Fruit fly (Drosophila melanogaster) whole organism, embryonic: ENCODE data around the gene EMC5.

ENCODE experiments used
- Adf1 ChIP-seq: fragments of 200-800 bp; sonication (Bioruptor generic); IDR thresholded peaks from 2 replicates; pipeline ENCODE4 v1.3.6; 2022; ENCODE audit warnings: missing biosample characterization, missing genetic modification characterization
- Antp ChIP-seq: fragments of 200-800 bp; sonication (Bioruptor generic); optimal IDR thresholded peaks from 3 replicates; lab custom pipeline; 2016; ENCODE audit warnings: missing biosample characterization, missing genetic modification characterization
- CG10543 ChIP-seq: fragments of 200-800 bp; sonication (Bioruptor generic); optimal IDR thresholded peaks from 3 replicates; lab custom pipeline; 2017; ENCODE audit warnings: missing biosample characterization, mild to moderate bottlenecking, missing genetic modification characterization, moderate library complexity
- CG10979 ChIP-seq: fragments of 200-800 bp; sonication (Bioruptor generic); optimal IDR thresholded peaks from 2 replicates; lab custom pipeline; 2018; ENCODE audit warnings: missing biosample characterization, mild to moderate bottlenecking, missing genetic modification characterization, moderate library complexity
- CG11398 ChIP-seq: fragments of 200-800 bp; sonication (Bioruptor generic); optimal IDR thresholded peaks from 2 replicates; lab custom pipeline; 2016; ENCODE audit warnings: missing biosample characterization, missing genetic modification characterization
- CG12942 ChIP-seq: fragments of 200-800 bp; sonication (Bioruptor generic); optimal IDR thresholded peaks from 3 replicates; lab custom pipeline; 2016; ENCODE audit warnings: missing biosample characterization, missing genetic modification characterization
- CG13287 ChIP-seq: fragments of 200-800 bp; sonication (Bioruptor generic); IDR thresholded peaks from 2 replicates; pipeline ENCODE4 v1.3.6; 2022; ENCODE audit warnings: missing biosample characterization, missing genetic modification characterization; ENCODE audit not compliant: partially characterized antibody
- CG13296 ChIP-seq: fragments of 200-800 bp; sonication (Bioruptor generic); optimal IDR thresholded peaks from 3 replicates; lab custom pipeline; 2018; ENCODE audit warnings: missing biosample characterization, mild to moderate bottlenecking, missing genetic modification characterization
- CG13894 ChIP-seq: fragments of 200-800 bp; sonication (Bioruptor generic); optimal IDR thresholded peaks from 3 replicates; lab custom pipeline; 2018; ENCODE audit warnings: missing biosample characterization, mild to moderate bottlenecking, missing genetic modification characterization, moderate library complexity
- CG17361 ChIP-seq: fragments of 200-800 bp; sonication (Bioruptor generic); IDR thresholded peaks from 3 replicates; pipeline ENCODE4 v1.3.6; 2022; ENCODE audit warnings: missing biosample characterization, missing genetic modification characterization
- CG17829 ChIP-seq: fragments of 200-800 bp; optimal IDR thresholded peaks from 2 replicates; lab custom pipeline; 2019; ENCODE audit warnings: missing biosample characterization, mild to moderate bottlenecking, missing genetic modification characterization, moderate library complexity
- CG2116 ChIP-seq: fragments of 200-800 bp; sonication (Bioruptor generic); optimal IDR thresholded peaks from 3 replicates; lab custom pipeline; 2018; ENCODE audit warnings: missing biosample characterization, mild to moderate bottlenecking, missing genetic modification characterization
- CG2202 ChIP-seq: fragments of 200-800 bp; sonication (Bioruptor generic); optimal IDR thresholded peaks from 2 replicates; lab custom pipeline; 2018; ENCODE audit warnings: missing biosample characterization, mild to moderate bottlenecking, missing genetic modification characterization
- CG34376 ChIP-seq: fragments of 200-800 bp; sonication (Bioruptor generic); optimal IDR thresholded peaks from 2 replicates; lab custom pipeline; 2018; ENCODE audit warnings: missing biosample characterization, mild to moderate bottlenecking, missing genetic modification characterization
- CG4730 ChIP-seq: fragments of 200-800 bp; sonication (Bioruptor generic); IDR thresholded peaks from 2 replicates; pipeline ENCODE4 v1.3.6; 2022; ENCODE audit warnings: missing biosample characterization, missing genetic modification characterization
- CG8089 ChIP-seq: fragments of 200-800 bp; sonication (Bioruptor generic); optimal IDR thresholded peaks from 3 replicates; lab custom pipeline; 2016; ENCODE audit warnings: missing biosample characterization, missing genetic modification characterization
- CG8290 ChIP-seq, 3 experiments: fragments of 200-800 bp; sonication (Bioruptor generic); optimal IDR thresholded peaks; 2 replicates each; lab custom pipeline; 2016 to 2019; ENCODE audit warnings: missing biosample characterization in 3 of 3, missing genetic modification characterization in 3 of 3, mild to moderate bottlenecking in 2 of 3, moderate library complexity in 1 of 3
- GATAe ChIP-seq: fragments of 200-800 bp; sonication (Bioruptor generic); conservative IDR thresholded peaks from 2 replicates; pipeline ENCODE4 v1.3.6; 2022; ENCODE audit warnings: missing biosample characterization, missing genetic modification characterization
- Hey ChIP-seq: fragments of 200-800 bp; sonication (Bioruptor generic); optimal IDR thresholded peaks from 3 replicates; lab custom pipeline; 2018; ENCODE audit warnings: missing biosample characterization, mild to moderate bottlenecking, missing genetic modification characterization
- Hmr ChIP-seq: fragments of 200-800 bp; sonication (Bioruptor generic); optimal IDR thresholded peaks from 3 replicates; lab custom pipeline; 2017; ENCODE audit warnings: mild to moderate bottlenecking, missing biosample characterization, missing genetic modification reagents, missing genetic modification characterization
- Hr39 ChIP-seq: fragments of >200 bp; optimal IDR thresholded peaks from 2 replicates; lab custom pipeline; 2017
- Jarid2 ChIP-seq: fragments of 200-800 bp; sonication (Bioruptor generic); optimal IDR thresholded peaks from 3 replicates; lab custom pipeline; 2017; ENCODE audit warnings: mild to moderate bottlenecking, missing biosample characterization, missing genetic modification reagents, missing genetic modification characterization
- Med ChIP-seq: fragments of 200-800 bp; sonication (Bioruptor generic); peaks from one replicate; lab custom pipeline; 2016; ENCODE audit warnings: missing biosample characterization, missing genetic modification characterization, mild to moderate bottlenecking, inconsistent platforms, moderate library complexity
- NC2α ChIP-seq: fragments of 200-800 bp; sonication (Bioruptor generic); optimal IDR thresholded peaks from 2 replicates; lab custom pipeline; 2016; ENCODE audit warnings: missing biosample characterization, missing genetic modification characterization
- NK7.1 ChIP-seq: fragments of 200-800 bp; sonication (Bioruptor generic); optimal IDR thresholded peaks from 3 replicates; lab custom pipeline; 2016; ENCODE audit warnings: missing biosample characterization, missing genetic modification characterization
- Rx ChIP-seq: fragments of 200-800 bp; sonication (Bioruptor generic); IDR thresholded peaks from 2 replicates; pipeline ENCODE4 v1.3.6; 2022; ENCODE audit warnings: missing biosample characterization, missing genetic modification characterization
- Xbp1 ChIP-seq: fragments of 200-800 bp; sonication (Bioruptor generic); optimal IDR thresholded peaks from 3 replicates; lab custom pipeline; 2016; ENCODE audit warnings: missing biosample characterization, mild to moderate bottlenecking, missing genetic modification characterization
- amos ChIP-seq: fragments of 200-800 bp; sonication (Bioruptor generic); IDR thresholded peaks from 2 replicates; pipeline ENCODE4 v1.3.6; 2022; ENCODE audit warnings: missing biosample characterization, missing genetic modification characterization; ENCODE audit not compliant: partially characterized antibody
- bowl ChIP-seq: fragments of 200-800 bp; sonication (Bioruptor generic); IDR thresholded peaks from 2 replicates; pipeline ENCODE4 v1.3.6; 2022; ENCODE audit warnings: missing biosample characterization, missing genetic modification characterization
- caup ChIP-seq: fragments of 200-800 bp; sonication (Bioruptor generic); optimal IDR thresholded peaks from 3 replicates; lab custom pipeline; 2017; ENCODE audit warnings: missing biosample characterization, mild to moderate bottlenecking, missing genetic modification characterization, moderate library complexity; ENCODE audit not compliant: severe bottlenecking
- chm ChIP-seq: fragments of 200-800 bp; sonication (Bioruptor generic); IDR thresholded peaks from 2 replicates; pipeline ENCODE4 v1.3.6; 2022; ENCODE audit warnings: missing biosample characterization, missing genetic modification characterization
- ci ChIP-seq: fragments of 200-800 bp; sonication (Bioruptor generic); IDR thresholded peaks from 3 replicates; pipeline ENCODE4 v1.3.6; 2022; ENCODE audit warnings: missing biosample characterization, missing genetic modification characterization
- corto ChIP-seq: fragments of 200-800 bp; sonication (Bioruptor generic); optimal IDR thresholded peaks from 2 replicates; lab custom pipeline; 2016; ENCODE audit warnings: missing biosample characterization, mild to moderate bottlenecking, missing genetic modification characterization, moderate library complexity
- exex ChIP-seq: fragments of 200-800 bp; sonication (Bioruptor generic); optimal IDR thresholded peaks from 4 replicates; lab custom pipeline; 2018; ENCODE audit warnings: missing biosample characterization, mild to moderate bottlenecking, missing genetic modification characterization, moderate library complexity
- ind ChIP-seq: fragments of 200-800 bp; sonication (Bioruptor generic); optimal IDR thresholded peaks from 3 replicates; lab custom pipeline; 2016; ENCODE audit warnings: missing biosample characterization, missing genetic modification characterization
- lab ChIP-seq: fragments of 200-800 bp; sonication (Bioruptor generic); optimal IDR thresholded peaks from 3 replicates; lab custom pipeline; 2017; ENCODE audit warnings: missing biosample characterization, missing genetic modification characterization, mild to moderate bottlenecking, moderate library complexity, missing genetic modification reagents
- mirr ChIP-seq: fragments of 200-800 bp; sonication (Bioruptor generic); optimal IDR thresholded peaks from 3 replicates; lab custom pipeline; 2018; ENCODE audit warnings: missing biosample characterization, mild to moderate bottlenecking, missing genetic modification characterization
- nerfin-2 ChIP-seq: fragments of 200-800 bp; sonication (Bioruptor generic); IDR thresholded peaks from 2 replicates; pipeline ENCODE4 v1.3.6; 2022; ENCODE audit warnings: missing biosample characterization, missing genetic modification characterization; ENCODE audit not compliant: partially characterized antibody
- nom ChIP-seq: fragments of 200-800 bp; sonication (Bioruptor generic); optimal IDR thresholded peaks from 2 replicates; lab custom pipeline; 2017; ENCODE audit warnings: missing biosample characterization, missing genetic modification characterization, mild to moderate bottlenecking, moderate library complexity, missing genetic modification reagents
- org-1 ChIP-seq: fragments of 200-800 bp; sonication (Bioruptor generic); optimal IDR thresholded peaks from 2 replicates; lab custom pipeline; 2017; ENCODE audit warnings: missing biosample characterization, missing genetic modification characterization
- pfk ChIP-seq: fragments of 200-800 bp; sonication (Bioruptor generic); optimal IDR thresholded peaks from 2 replicates; lab custom pipeline; 2018; ENCODE audit warnings: missing biosample characterization, mild to moderate bottlenecking, missing genetic modification characterization, moderate library complexity
- rib ChIP-seq: fragments of 200-800 bp; sonication (Bioruptor generic); IDR thresholded peaks from 2 replicates; pipeline ENCODE4 v1.3.6; 2022; ENCODE audit warnings: missing biosample characterization, missing genetic modification characterization
- ro ChIP-seq: fragments of 200-800 bp; sonication (Bioruptor generic); IDR thresholded peaks from 2 replicates; pipeline ENCODE4 v1.3.6; 2022; ENCODE audit warnings: missing biosample characterization, missing genetic modification characterization
- scrt ChIP-seq: fragments of 200-800 bp; sonication (Bioruptor generic); optimal IDR thresholded peaks from 2 replicates; lab custom pipeline; 2018; ENCODE audit warnings: missing biosample characterization, mild to moderate bottlenecking, missing genetic modification characterization, moderate library complexity
- sd ChIP-seq: fragments of 200-800 bp; sonication (Bioruptor generic); optimal IDR thresholded peaks from 3 replicates; lab custom pipeline; 2018; ENCODE audit warnings: missing biosample characterization, mild to moderate bottlenecking, missing genetic modification characterization, moderate library complexity

Gene EMC5

dm6 chr2L:18953512-18954254 is 33.8 kb upstream of the EMC5 start (continued):
- TF ChIP-seq Hr39 (no peak), caup (GFP tag; lab: Kevin White, UChicago) (no peak)

dm6 chr2L:18954255-18954715 is 33.2 kb upstream of the EMC5 start, which contains the start of gene CG10621:
CG10621 (minus strand) TSS chr2L:18954431.
- TF ChIP-seq amos (GFP tag; lab: Robert Waterston, UW) (peak; percentile 21; the same call in 1 of the 2 replicates), CG13287 (GFP tag; lab: Robert Waterston, UW) (peak; percentile 29; the same call in 1 of the 2 replicates), exex (tag; lab: Kevin White, UChicago) (peak; percentile 89), CG4730 (no peak), ind (no peak), lab (GFP tag; lab: Kevin White, UChicago) (peak; percentile 35), mirr (GFP tag; lab: Kevin White, UChicago) (peak; percentile 95), CG10543 (peak; percentile 73), org-1 (GFP tag; lab: Kevin White, UChicago) (no peak), CG12942 (no peak), CG2116 (GFP tag; lab: Kevin White, UChicago) (no peak), nom (GFP tag; lab: Kevin White, UChicago) (peak; percentile 36), CG13894 (tag; lab: Kevin White, UChicago) (peak; percentile 24), CG13296 (GFP tag; lab: Kevin White, UChicago) (peak; percentile 1), NC2α (GFP tag; lab: Kevin White, UChicago) (no peak), Jarid2 (GFP tag; lab: Kevin White, UChicago) (peak; percentile 13), CG10979 (tag; lab: Kevin White, UChicago) (no peak), CG17829 (no peak), sd (tag; lab: Kevin White, UChicago) (peak; percentile 60), rib (GFP tag; lab: Robert Waterston, UW) (peak; percentile 28; the same call in 1 of the 2 replicates), chm (GFP tag; lab: Robert Waterston, UW) (0 out of 2 replicates have a peak, but pooled peaks have one; percentile 19), Xbp1 (GFP tag; lab: Kevin White, UChicago) (no peak), Hey (tag; lab: Kevin White, UChicago) (peak; percentile 68), Rx (no peak), corto (peak; percentile 49), Antp (GFP tag; lab: Kevin White, UChicago) (no peak), nerfin-2 (GFP tag; lab: Robert Waterston, UW) (peak; percentile 22; the same call in 1 of the 2 replicates), Med (peak; percentile 58), NK7.1 (GFP tag; lab: Kevin White, UChicago) (no peak), bowl (GFP tag; lab: Robert Waterston, UW) (0 out of 2 replicates have a peak, but pooled peaks have one; percentile 14), Adf1 (GFP tag; lab: Robert Waterston, UW) (peak; percentile 19; the same call in 1 of the 2 replicates), Hmr (GFP tag; lab: Kevin White, UChicago) (no peak), CG2202 (no peak), CG8089 (GFP tag; lab: Kevin White, UChicago) (no peak), ro (GFP tag; lab: Robert Waterston, UW) (no peak), CG17361 (GFP tag; lab: Robert Waterston, UW) (0 out of 3 replicates have a peak, but pooled peaks have one; percentile 6), caup (GFP tag; lab: Kevin White, UChicago) (peak; percentile 33), CG8290 (GFP tag; optimal IDR thresholded peaks at IDR 0.05; lab: Kevin White, UChicago) (no peak), CG8290 (tag; optimal IDR thresholded peaks at IDR 0.05; lab: Kevin White, UChicago) (peak in 1 of 2 experiments; percentile 65), GATAe (GFP tag; lab: Robert Waterston, UW) (peak; percentile 27; the same call in 1 of the 2 replicates), scrt (GFP tag; lab: Kevin White, UChicago) (peak; percentile 8), CG11398 (no peak), CG34376 (GFP tag; lab: Kevin White, UChicago) (peak; percentile 99), ci (GFP tag; lab: Robert Waterston, UW) (0 out of 3 replicates have a peak, but pooled peaks have one; percentile 39), pfk (GFP tag; lab: Kevin White, UChicago) (peak; percentile 37)
